Worm (Caenorhabditis elegans): ENCODE data around the gene srj-32.
"Not testable (repeated sequence)": the region's sequence is repeated elsewhere in the genome, so short reads cannot be mapped to it uniquely, and the experiment has no call there.

The srj-32 gene

DNA sequence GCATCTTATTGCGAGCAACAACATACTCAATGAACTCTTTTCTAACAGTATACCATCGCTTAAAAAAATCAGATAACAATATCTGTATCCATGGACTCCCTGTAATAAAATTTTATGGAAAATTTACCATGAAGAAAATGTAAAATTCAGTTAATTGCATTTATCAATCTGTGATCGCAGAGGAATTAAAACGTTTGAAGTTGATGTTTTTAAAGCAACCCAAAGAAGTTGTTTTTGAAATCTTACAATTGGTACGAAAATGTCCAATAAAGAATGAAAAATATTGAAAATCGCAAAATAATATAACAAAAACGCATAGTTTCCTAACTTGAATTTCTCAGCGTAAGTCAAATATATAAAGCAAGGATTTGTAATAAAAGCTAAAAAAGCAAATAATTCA lies at the start of gene srj-32:
Gene srj-32, minus strand, starts transcription at position 101 of the 400 bp plus-strand sequence.
- no peak for TF ChIP-seq che-1 (tag; optimal IDR thresholded peaks at IDR 0.05)
- TF ChIP-seq unc-86 (tag; optimal IDR thresholded peaks at IDR 0.05), result no peak
- no peak for TF ChIP-seq lim-6 (tag; optimal IDR thresholded peaks at IDR 0.05)
- TF ChIP-seq gmeb-2 (tag; optimal IDR thresholded peaks at IDR 0.05), result no peak
- TF ChIP-seq ceh-30 (tag; optimal IDR thresholded peaks at IDR 0.05), result no peak
- no peak for TF ChIP-seq pat-9 (tag; optimal IDR thresholded peaks at IDR 0.05)
- TF ChIP-seq ref-2 (tag; optimal IDR thresholded peaks at IDR 0.05), result no peak
- no peak for TF ChIP-seq ceh-18 (tag; optimal IDR thresholded peaks at IDR 0.05)
- TF ChIP-seq Y22D7AL.16 (tag; optimal IDR thresholded peaks at IDR 0.05), result no peak
- no peak for TF ChIP-seq ceh-31 (tag; optimal IDR thresholded peaks at IDR 0.05)
- no peak for TF ChIP-seq hlh-15 (tag; optimal IDR thresholded peaks at IDR 0.05)
- TF ChIP-seq hlh-30 (tag; optimal IDR thresholded peaks at IDR 0.05; ENCODE audit: insufficient read depth), result no peak
- TF ChIP-seq ceh-24 (tag; optimal IDR thresholded peaks at IDR 0.05), result no peak
- no peak for TF ChIP-seq nfya-1 (tag; optimal IDR thresholded peaks at IDR 0.05)
- TF ChIP-seq zip-5 (tag; optimal IDR thresholded peaks at IDR 0.05), result no peak
- no peak for TF ChIP-seq F13H6.1 (tag; optimal IDR thresholded peaks at IDR 0.05)
- TF ChIP-seq ceh-9 (tag; optimal IDR thresholded peaks at IDR 0.05), result no peak

DNA sequence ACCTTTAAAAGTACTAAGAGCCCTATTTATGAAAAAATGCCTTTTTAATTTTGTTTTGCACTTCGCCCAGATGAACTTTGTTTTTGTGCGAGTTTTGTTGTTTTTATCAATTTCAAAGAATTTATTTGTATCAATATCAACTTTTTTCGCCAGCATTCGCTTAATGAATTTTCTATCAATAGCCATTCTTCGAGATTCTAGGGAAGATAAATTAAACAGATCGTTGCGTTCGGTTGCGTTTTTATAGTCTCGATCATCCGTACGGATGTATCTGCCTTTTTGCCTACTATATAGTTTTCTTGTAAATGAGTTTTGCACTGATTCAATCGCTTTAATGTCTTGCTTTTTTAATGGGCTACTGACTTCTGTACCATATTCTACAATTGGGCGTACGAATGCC lies 48.3 kb upstream of the srj-32 start, which contains the start of gene nhr-147:
Gene nhr-147, plus strand, starts transcription at position 301 of the 400 bp plus-strand sequence.
- TF ChIP-seq unc-86 (tag; optimal IDR thresholded peaks at IDR 0.05); unc-3 (GFP tag; conservative IDR thresholded peaks at IDR 0.05); unc-3 (tag; optimal IDR thresholded peaks at IDR 0.05); syd-9 (tag; optimal IDR thresholded peaks at IDR 0.05): not testable (repeated sequence)

DNA sequence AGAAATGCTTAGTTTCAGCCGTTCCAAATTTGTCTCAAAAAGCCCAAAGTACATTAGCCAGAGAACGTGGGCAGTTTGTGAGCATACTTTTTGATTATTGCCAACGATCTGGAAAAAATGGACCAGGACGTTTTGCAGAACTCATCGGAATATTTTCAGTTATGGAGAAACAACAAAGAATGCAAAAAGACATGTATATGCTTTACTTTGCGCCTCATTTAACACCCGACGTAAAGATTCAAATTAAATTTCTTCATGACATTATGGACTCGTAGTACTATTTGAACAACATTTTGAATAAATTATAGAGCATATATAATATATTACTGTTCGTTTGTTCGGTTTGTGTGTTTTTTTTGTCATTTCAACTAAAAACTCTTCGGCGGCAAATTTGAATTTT lies 46.4 kb upstream of the srj-32 start, which contains the start of gene srh-244:
Gene srh-244, plus strand, starts transcription at position 301 of the 400 bp plus-strand sequence.
- no peak for TF ChIP-seq hlh-15 (tag; optimal IDR thresholded peaks at IDR 0.05)

DNA sequence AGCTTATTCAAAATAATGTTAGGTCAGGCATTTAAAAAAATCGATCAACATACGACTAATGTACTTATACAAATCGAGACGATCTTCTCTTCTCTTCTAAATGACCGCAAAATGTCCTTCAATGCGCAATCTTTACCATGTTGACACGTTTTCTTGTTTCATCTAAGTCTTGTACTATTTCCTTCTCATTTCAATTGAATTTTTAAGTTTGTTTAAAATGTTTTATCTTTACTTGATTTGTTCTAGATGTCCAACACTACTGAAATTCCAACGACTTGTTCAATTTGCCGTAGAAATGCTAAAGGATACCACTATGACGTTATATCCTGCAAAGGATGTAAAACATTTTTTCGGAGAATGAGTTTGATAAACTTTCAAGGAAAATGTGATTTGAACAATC lies 44.8 kb upstream of the srj-32 start, which contains the start of the genes nhr-263 and nhr-148:
Gene nhr-263, minus strand, starts transcription at position 101 of the 400 bp plus-strand sequence.
Gene nhr-148, plus strand, starts transcription at position 215 of the 400 bp plus-strand sequence.
- no peak for TF ChIP-seq ceh-9 (tag; optimal IDR thresholded peaks at IDR 0.05)
- no peak for TF ChIP-seq ceh-24 (tag; optimal IDR thresholded peaks at IDR 0.05)
- no peak for TF ChIP-seq hlh-30 (tag; optimal IDR thresholded peaks at IDR 0.05; ENCODE audit: insufficient read depth)
- TF ChIP-seq K02D7.2 (tag; optimal IDR thresholded peaks at IDR 0.05), result no peak
- no peak for TF ChIP-seq hlh-6 (tag; optimal IDR thresholded peaks at IDR 0.05)
- TF ChIP-seq Y22D7AL.16 (tag; optimal IDR thresholded peaks at IDR 0.05), result no peak
- no peak for TF ChIP-seq ceh-34 (tag; optimal IDR thresholded peaks at IDR 0.05)
- TF ChIP-seq ceh-18 (tag; optimal IDR thresholded peaks at IDR 0.05), result no peak
- no peak for TF ChIP-seq nhr-232 (tag; optimal IDR thresholded peaks at IDR 0.05)
- no peak for TF ChIP-seq K09A11.1 (tag; optimal IDR thresholded peaks at IDR 0.05; ENCODE audit: insufficient read depth)
- TF ChIP-seq odd-2 (tag; optimal IDR thresholded peaks at IDR 0.05), result no peak
- TF ChIP-seq hlh-15 (tag; optimal IDR thresholded peaks at IDR 0.05), result no peak
- TF ChIP-seq C38D4.7 (GFP tag; optimal IDR thresholded peaks at IDR 0.05), result no peak
- TF ChIP-seq tbx-2 (tag; optimal IDR thresholded peaks at IDR 0.05), result no peak
- no peak for TF ChIP-seq eyg-1 (tag; optimal IDR thresholded peaks at IDR 0.05)
- no peak for TF ChIP-seq nfya-1 (tag; optimal IDR thresholded peaks at IDR 0.05)
- TF ChIP-seq pag-3 (tag; optimal IDR thresholded peaks at IDR 0.05; ENCODE audit: borderline replicate concordance), result no peak
- TF ChIP-seq mec-3 (tag; optimal IDR thresholded peaks at IDR 0.05; ENCODE audit: borderline replicate concordance), result no peak
- TF ChIP-seq ceh-30 (tag; optimal IDR thresholded peaks at IDR 0.05), result no peak
- no peak for TF ChIP-seq sox-2 (GFP tag; IDR thresholded peaks at IDR 0.05)

DNA sequence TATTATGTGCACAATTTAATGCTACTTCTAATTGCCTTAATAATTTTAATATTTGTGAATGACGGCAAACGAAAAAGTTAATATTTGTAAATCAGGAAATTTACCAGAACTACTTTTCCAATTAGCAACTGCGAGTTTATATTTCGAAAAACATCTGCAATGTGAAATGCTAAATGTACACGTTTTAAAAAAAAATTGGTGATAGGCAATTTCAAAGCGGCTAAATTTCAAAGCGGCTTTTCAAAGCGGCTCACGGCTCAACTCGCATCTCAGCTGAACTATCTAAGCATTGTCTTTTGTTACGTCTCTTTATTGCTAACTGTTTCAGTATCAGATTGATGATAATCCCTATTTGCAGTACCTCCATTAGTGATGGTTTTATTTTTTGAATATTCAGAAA lies 42.7 kb upstream of the srj-32 start, which contains the start of gene srh-187:
Gene srh-187, minus strand, starts transcription at position 101 of the 400 bp plus-strand sequence.
- TF ChIP-seq eyg-1 (tag; optimal IDR thresholded peaks at IDR 0.05) (no peak), elt-2 (tag; optimal IDR thresholded peaks at IDR 0.05) (no peak), rnt-1 (tag; optimal IDR thresholded peaks at IDR 0.05) (no peak), pros-1 (tag; optimal IDR thresholded peaks at IDR 0.05) (no peak), K09A11.1 (tag; optimal IDR thresholded peaks at IDR 0.05; ENCODE audit: insufficient read depth) (no peak), hlh-30 (tag; optimal IDR thresholded peaks at IDR 0.05; ENCODE audit: insufficient read depth) (no peak), T23F11.4 (GFP tag; optimal IDR thresholded peaks at IDR 0.05) (no peak), ceh-34 (tag; optimal IDR thresholded peaks at IDR 0.05) (no peak), ceh-30 (tag; optimal IDR thresholded peaks at IDR 0.05) (no peak), hlh-15 (tag; optimal IDR thresholded peaks at IDR 0.05) (no peak), fkh-6 (tag; optimal IDR thresholded peaks at IDR 0.05) (no peak), unc-86 (tag; optimal IDR thresholded peaks at IDR 0.05) (no peak), ceh-31 (tag; optimal IDR thresholded peaks at IDR 0.05) (no peak)
